Worm (Caenorhabditis elegans): Measurements from ENCODE around the gene zer-1.

Gene zer-1

DNA sequence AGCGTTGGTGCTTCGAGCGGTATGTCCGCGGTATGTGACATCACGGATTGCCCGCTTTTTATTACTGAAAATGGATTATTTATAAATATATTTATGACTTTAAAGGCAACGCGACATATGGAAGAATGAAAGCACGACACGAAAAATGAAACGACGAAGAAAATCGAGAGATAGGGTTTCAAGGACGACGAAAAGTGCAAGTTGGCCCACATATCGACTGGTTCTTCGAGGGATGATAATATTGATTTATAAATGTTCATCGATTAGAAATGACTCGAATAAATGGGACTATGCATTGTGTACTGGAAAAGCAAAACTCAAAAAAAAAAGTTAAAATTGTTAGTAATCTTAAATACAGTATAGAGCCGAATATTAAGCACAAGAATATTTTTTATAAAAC, at the start of gene zer-1:
Gene zer-1 (minus strand): TSS at position 68 of the 400 bp plus-strand sequence.
- TF ChIP-seq ceh-14 (tag; optimal IDR thresholded peaks at IDR 0.05), result no peak
- TF ChIP-seq nfya-1 (tag; optimal IDR thresholded peaks at IDR 0.05), result no peak
- TF ChIP-seq C38D4.7 (GFP tag; optimal IDR thresholded peaks at IDR 0.05), result no peak
- TF ChIP-seq F13H6.1 (tag; optimal IDR thresholded peaks at IDR 0.05), result no peak
- TF ChIP-seq hlh-8 (tag; optimal IDR thresholded peaks at IDR 0.05), result no peak
- TF ChIP-seq hlh-30 (tag; optimal IDR thresholded peaks at IDR 0.05; ENCODE audit: insufficient read depth), result no peak
- TF ChIP-seq eyg-1 (tag; optimal IDR thresholded peaks at IDR 0.05), result no peak
- no peak for TF ChIP-seq mec-3 (tag; optimal IDR thresholded peaks at IDR 0.05; ENCODE audit: borderline replicate concordance)
- no peak for TF ChIP-seq hlh-15 (tag; optimal IDR thresholded peaks at IDR 0.05)
- no peak for TF ChIP-seq elt-4 (tag; optimal IDR thresholded peaks at IDR 0.05)
- no peak for TF ChIP-seq T23F11.4 (GFP tag; optimal IDR thresholded peaks at IDR 0.05)
- no peak for TF ChIP-seq fkh-6 (tag; optimal IDR thresholded peaks at IDR 0.05)
- no peak for TF ChIP-seq pha-4 (tag; optimal IDR thresholded peaks at IDR 0.05)

- TF ChIP-seq fax-1 (tag; optimal IDR thresholded peaks at IDR 0.05), result no peak
- TF ChIP-seq fkh-6 (tag; optimal IDR thresholded peaks at IDR 0.05), result no peak
- TF ChIP-seq T23F11.4 (GFP tag; optimal IDR thresholded peaks at IDR 0.05), result no peak
- TF ChIP-seq odd-2 (tag; optimal IDR thresholded peaks at IDR 0.05), result no peak
- TF ChIP-seq che-1 (tag; optimal IDR thresholded peaks at IDR 0.05), result no peak
- TF ChIP-seq K09A11.1 (tag; optimal IDR thresholded peaks at IDR 0.05; ENCODE audit: insufficient read depth), result no peak
- no peak for TF ChIP-seq unc-42 (tag; optimal IDR thresholded peaks at IDR 0.05)
- TF ChIP-seq ceh-19 (GFP tag; optimal IDR thresholded peaks at IDR 0.05), result no peak
- no peak for TF ChIP-seq dve-1 (tag; optimal IDR thresholded peaks at IDR 0.05)
- TF ChIP-seq ceh-34 (tag; optimal IDR thresholded peaks at IDR 0.05), result no peak
- no peak for TF ChIP-seq nfya-1 (tag; optimal IDR thresholded peaks at IDR 0.05)
- TF ChIP-seq pqm-1 (tag; optimal IDR thresholded peaks at IDR 0.05), result no peak
- no peak for TF ChIP-seq ceh-24 (tag; optimal IDR thresholded peaks at IDR 0.05)
- no peak for TF ChIP-seq Y22D7AL.16 (tag; optimal IDR thresholded peaks at IDR 0.05)
Observed at ce11 chrIII:936037-936507, 49.5 kb upstream of the zer-1 start, which contains the start of gene fbxa-55. Gene fbxa-55, minus strand, starts transcription at chrIII:936087.

DNA sequence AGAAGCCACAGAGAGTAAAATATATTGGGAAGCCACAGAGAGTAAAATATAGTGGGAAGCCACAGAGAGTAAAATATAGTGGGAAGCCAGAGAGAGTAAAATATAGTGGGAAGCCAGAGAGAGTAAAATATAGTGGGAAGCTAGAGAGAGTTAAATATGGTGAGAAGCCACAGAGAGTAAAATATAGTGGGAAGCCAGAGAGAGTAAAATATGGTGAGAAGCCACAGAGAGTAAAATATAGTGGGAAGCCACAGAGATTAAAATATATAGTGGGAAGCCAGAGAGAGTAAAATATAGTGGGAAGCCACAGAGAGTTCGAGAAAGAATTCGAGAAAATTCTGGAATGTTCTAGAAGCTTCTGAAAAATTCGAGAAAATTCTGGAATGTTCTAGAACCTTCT, 44.8 kb upstream of the zer-1 start:
- TF ChIP-seq fax-1 (tag; optimal IDR thresholded peaks at IDR 0.05) (peak; percentile 79), sdc-2 (tag; optimal IDR thresholded peaks at IDR 0.05) (peak; percentile 72), sox-4 (tag; optimal IDR thresholded peaks at IDR 0.05) (peak; percentile 94), pat-9 (tag; optimal IDR thresholded peaks at IDR 0.05) (peak; percentile 89), hlh-6 (tag; optimal IDR thresholded peaks at IDR 0.05) (peak; percentile 88), tbx-7 (tag; optimal IDR thresholded peaks at IDR 0.05) (peak; percentile 62), pha-2 (tag; optimal IDR thresholded peaks at IDR 0.05) (peak; percentile 18), ceh-24 (tag; optimal IDR thresholded peaks at IDR 0.05) (peak; percentile 12), gmeb-2 (tag; optimal IDR thresholded peaks at IDR 0.05) (peak; percentile 80), C38D4.7 (GFP tag; optimal IDR thresholded peaks at IDR 0.05) (peak; percentile 66), lin-11 (tag; optimal IDR thresholded peaks at IDR 0.05) (peak; percentile 94), zip-5 (tag; optimal IDR thresholded peaks at IDR 0.05) (peak; percentile 34), che-1 (tag; optimal IDR thresholded peaks at IDR 0.05) (peak; percentile 84), Y22D7AL.16 (tag; optimal IDR thresholded peaks at IDR 0.05) (peak; percentile 97), elt-2 (tag; optimal IDR thresholded peaks at IDR 0.05) (peak; percentile 19), ztf-16 (tag; optimal IDR thresholded peaks at IDR 0.05) (peak; percentile 42), ref-2 (tag; optimal IDR thresholded peaks at IDR 0.05) (peak; percentile 53), ttx-3 (tag; optimal IDR thresholded peaks at IDR 0.05) (peak; percentile 41), tbx-2 (tag; optimal IDR thresholded peaks at IDR 0.05) (peak; percentile 97), mec-3 (tag; optimal IDR thresholded peaks at IDR 0.05; ENCODE audit: borderline replicate concordance) (peak; percentile 76), fkh-6 (tag; optimal IDR thresholded peaks at IDR 0.05) (peak; percentile 90), ceh-34 (tag; optimal IDR thresholded peaks at IDR 0.05) (peak; percentile 84), ceh-19 (GFP tag; optimal IDR thresholded peaks at IDR 0.05) (peak; percentile 91), ceh-6 (GFP tag; optimal IDR thresholded peaks at IDR 0.05) (peak; percentile 32), madf-2 (tag; optimal IDR thresholded peaks at IDR 0.05) (peak; percentile 97), ceh-18 (tag; optimal IDR thresholded peaks at IDR 0.05) (peak; percentile 34), ceh-31 (tag; optimal IDR thresholded peaks at IDR 0.05) (peak; percentile 81), syd-9 (tag; optimal IDR thresholded peaks at IDR 0.05) (peak; percentile 63), C08G9.2 (tag; optimal IDR thresholded peaks at IDR 0.05) (peak; percentile 76), unc-86 (tag; optimal IDR thresholded peaks at IDR 0.05) (peak; percentile 35), T23F11.4 (GFP tag; optimal IDR thresholded peaks at IDR 0.05) (peak; percentile 56), ceh-2 (tag; optimal IDR thresholded peaks at IDR 0.05) (peak; percentile 45), hlh-13 (GFP tag; optimal IDR thresholded peaks at IDR 0.05) (peak; percentile 95), eyg-1 (tag; optimal IDR thresholded peaks at IDR 0.05) (peak; percentile 57)

Data from whole organism, late embryonic.